Worm (Caenorhabditis elegans): ENCODE data around the gene lron-15.
A peak's percentile ranks its signal among the peaks of the same experiment; 100 is the strongest.

lron-15 gene

DNA sequence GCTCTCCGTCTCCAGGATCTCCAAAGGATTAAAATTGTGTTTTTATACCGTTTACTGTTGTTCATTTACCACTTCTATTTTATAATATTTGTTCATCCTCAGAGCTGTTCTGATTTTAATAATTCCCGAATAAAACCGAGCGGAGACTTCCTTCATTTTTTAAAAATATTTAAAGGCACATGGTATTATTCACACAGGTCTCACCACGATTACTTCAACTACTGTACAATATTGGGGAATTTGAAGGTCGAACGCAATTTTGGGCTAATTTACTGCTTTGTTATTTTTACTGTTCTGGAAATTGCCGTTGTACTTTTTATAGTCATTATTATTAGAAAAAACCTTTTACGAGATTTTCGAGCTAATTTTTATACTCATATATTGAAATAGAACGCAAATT, 53.5 kb downstream of the lron-15 start (continued):
- TF ChIP-seq lin-54 (GFP tag; optimal IDR thresholded peaks at IDR 0.05) (peak; percentile 69), ekl-4 (GFP tag; IDR thresholded peaks at IDR 0.05) (peak; percentile 84), ztf-3 (GFP tag; optimal IDR thresholded peaks at IDR 0.05) (no peak), F33H1.4 (GFP tag; IDR thresholded peaks at IDR 0.05) (peak; percentile 88), B0019.2 (GFP tag; conservative IDR thresholded peaks at IDR 0.05) (peak; percentile 44; the same call in 1 of the 2 replicates), hmg-1.2 (GFP tag; IDR thresholded peaks at IDR 0.05) (peak; percentile 51), lin-40 (tag; optimal IDR thresholded peaks at IDR 0.05) (no peak), somi-1 (GFP tag; optimal IDR thresholded peaks at IDR 0.05) (no peak), hrde-1 (tag; optimal IDR thresholded peaks at IDR 0.05; ENCODE audit: borderline replicate concordance) (peak; percentile 81), nhr-179 (tag; optimal IDR thresholded peaks at IDR 0.05) (no peak), ztf-6 (GFP tag; IDR thresholded peaks at IDR 0.05) (no peak), Y95B8A.8 (GFP tag; IDR thresholded peaks at IDR 0.05) (peak; percentile 88), lir-1 (GFP tag; conservative IDR thresholded peaks at IDR 0.05) (no peak), nfya-2 (GFP tag; IDR thresholded peaks at IDR 0.05) (no peak), lin-26 (GFP tag; IDR thresholded peaks at IDR 0.05) (peak; percentile 73), T07F8.4 (tag; optimal IDR thresholded peaks at IDR 0.05) (peak; percentile 6), gei-17 (GFP tag; optimal IDR thresholded peaks at IDR 0.05) (no peak), Y53G8AR.9 (GFP tag; conservative IDR thresholded peaks at IDR 0.05) (peak; percentile 75), madf-6 (GFP tag; IDR thresholded peaks at IDR 0.05) (peak; percentile 86), B0261.1 (tag; optimal IDR thresholded peaks at IDR 0.05) (no peak), madf-3 (GFP tag; IDR thresholded peaks at IDR 0.05) (peak; percentile 86), cebp-2 (GFP tag; IDR thresholded peaks at IDR 0.05) (0 out of 2 replicates have a peak, but pooled peaks have one; percentile 59), attf-5 (GFP tag; optimal IDR thresholded peaks at IDR 0.05) (no peak), mcd-1 (GFP tag; IDR thresholded peaks at IDR 0.05) (no peak), ceh-91 (GFP tag; IDR thresholded peaks at IDR 0.05) (peak; percentile 56), madf-10 (tag; optimal IDR thresholded peaks at IDR 0.05) (no peak), K11D2.4 (GFP tag; IDR thresholded peaks at IDR 0.05) (no peak), madf-8 (GFP tag; conservative IDR thresholded peaks at IDR 0.05) (peak; percentile 37; the same call in 1 of the 2 replicates), Y67H2A.10 (GFP tag; conservative IDR thresholded peaks at IDR 0.05) (no peak), ZK185.1 (tag; optimal IDR thresholded peaks at IDR 0.05; ENCODE audit: poor library complexity, severe bottlenecking) (no peak), unc-130 (GFP tag; optimal IDR thresholded peaks at IDR 0.05) (peak; percentile 59), mel-28 (tag; optimal IDR thresholded peaks at IDR 0.05; ENCODE audit: borderline replicate concordance) (no peak), let-526 (GFP tag; IDR thresholded peaks at IDR 0.05) (no peak), Y79H2A.3 (GFP tag; conservative IDR thresholded peaks at IDR 0.05) (peak; percentile 89), nhr-120 (GFP tag; IDR thresholded peaks at IDR 0.05) (no peak), xnd-1 (tag; optimal IDR thresholded peaks at IDR 0.05) (peak; percentile 39), ztf-25 (GFP tag; IDR thresholded peaks at IDR 0.05) (0 out of 2 replicates have a peak, but pooled peaks have one; percentile 37), tlf-1 (GFP tag; optimal IDR thresholded peaks at IDR 0.05) (peak; percentile 24), snpc-1.1 (tag; optimal IDR thresholded peaks at IDR 0.05; ENCODE audit: insufficient read depth) (peak; percentile 21), F57A8.1 (GFP tag; optimal IDR thresholded peaks at IDR 0.05) (no peak), F23B12.7 (tag; optimal IDR thresholded peaks at IDR 0.05; ENCODE audit: insufficient read depth) (peak; percentile 82), ceh-58 (GFP tag; IDR thresholded peaks at IDR 0.05) (0 out of 2 replicates have a peak, but pooled peaks have one; percentile 18), repo-1 (tag; optimal IDR thresholded peaks at IDR 0.05) (peak; percentile 23), D2030.7 (GFP tag; IDR thresholded peaks at IDR 0.05) (peak; percentile 73), rcor-1 (GFP tag; IDR thresholded peaks at IDR 0.05) (peak; percentile 25; the same call in 1 of the 2 replicates), pbrm-1 (GFP tag; IDR thresholded peaks at IDR 0.05) (0 out of 2 replicates have a peak, but pooled peaks have one; percentile 37), mxl-1 (tag; optimal IDR thresholded peaks at IDR 0.05) (no peak), hlh-12 (tag; optimal IDR thresholded peaks at IDR 0.05) (no peak)
